Fruit fly (Drosophila melanogaster) whole organism, prepupa: ENCODE data around the gene Hsp26.

ENCODE experiments used
- CG16779 ChIP-seq: fragments of 200-800 bp; sonication (Bioruptor generic); optimal IDR thresholded peaks from 3 replicates; lab custom pipeline; 2017; ENCODE audit warnings: missing biosample characterization, mild to moderate bottlenecking, missing genetic modification characterization
- CG32006 ChIP-seq: fragments of 200-800 bp; sonication (Bioruptor generic); optimal IDR thresholded peaks from 3 replicates; lab custom pipeline; 2017; ENCODE audit warnings: missing biosample characterization, mild to moderate bottlenecking, missing genetic modification characterization

DNA sequence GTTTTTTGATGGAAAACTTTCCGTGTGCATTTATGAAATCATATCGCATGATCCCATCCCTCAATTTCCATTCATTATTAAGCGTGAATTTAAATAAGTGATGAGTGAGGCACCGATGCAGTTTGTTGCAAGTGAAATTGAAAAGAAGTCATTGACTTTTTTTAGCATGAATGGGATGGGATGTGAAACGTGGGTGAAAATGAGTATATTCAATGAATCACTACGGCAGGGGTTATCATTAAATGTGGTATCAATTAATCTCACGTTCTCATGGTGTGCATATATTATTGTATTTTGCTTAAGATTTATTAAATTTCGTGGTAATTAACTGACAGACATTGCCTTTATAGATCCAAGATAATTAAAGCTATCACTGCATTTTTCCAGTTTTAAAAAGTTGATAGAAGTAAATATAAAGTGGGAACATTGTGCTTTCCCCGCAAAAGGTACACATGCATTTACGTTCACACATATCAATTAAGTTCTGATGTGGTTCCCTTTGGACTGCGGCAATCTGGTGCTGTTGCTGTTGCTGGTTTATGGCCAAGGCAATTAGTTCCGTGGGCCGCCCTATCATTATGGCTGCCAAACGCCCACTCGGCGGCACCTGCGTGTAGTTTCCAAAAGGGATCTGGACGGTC is 14.2 kb upstream of the Hsp26 start:
- no peak for TF ChIP-seq CG16779
- no peak for TF ChIP-seq CG32006 (GFP tag; lab: Kevin White, UChicago)
